Worm (Caenorhabditis elegans): ENCODE data around the gene paa-1.
A peak's percentile ranks its signal among the peaks of the same experiment; 100 is the strongest.

DNA sequence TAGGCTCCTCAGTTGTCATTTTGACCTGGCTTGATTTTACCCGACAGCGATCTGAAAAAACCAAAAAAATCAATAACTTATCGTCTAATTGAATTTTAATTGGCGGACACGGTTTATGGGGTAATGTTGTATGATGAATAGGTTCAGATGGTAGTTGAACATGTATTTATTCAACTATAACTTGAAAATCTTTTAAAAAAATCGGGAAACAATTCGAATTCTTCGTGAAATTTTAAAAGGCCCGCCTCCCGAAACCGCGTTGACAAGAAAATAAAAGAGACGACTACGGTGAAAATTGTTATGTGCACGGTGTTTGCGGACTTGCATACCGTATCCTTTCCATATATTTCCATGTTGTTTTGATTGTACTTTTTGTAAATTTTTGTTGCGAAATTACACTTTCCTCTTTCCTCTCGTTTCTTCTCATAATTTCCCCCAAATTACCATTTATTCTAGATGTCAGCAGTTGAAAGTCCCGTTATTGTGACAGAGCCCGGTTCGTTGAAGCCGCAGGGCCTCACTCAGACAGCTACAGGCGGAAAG lies 7.7 kb upstream of the paa-1 start, which contains the start of the genes T24G10.2 and disl-2:
- TF ChIP-seq unc-39 (tag; optimal IDR thresholded peaks at IDR 0.05) = no peak
- peak; percentile 18 for TF ChIP-seq fos-1 (tag; optimal IDR thresholded peaks at IDR 0.05)
- no peak for TF ChIP-seq nhr-11 (tag; optimal IDR thresholded peaks at IDR 0.05)
- peak; percentile 44 for TF ChIP-seq lin-13 (GFP tag; optimal IDR thresholded peaks at IDR 0.05)
- TF ChIP-seq ztf-11 (tag; optimal IDR thresholded peaks at IDR 0.05) = no peak
- TF ChIP-seq mbf-1 (tag; optimal IDR thresholded peaks at IDR 0.05) = no peak
- no peak for TF ChIP-seq elt-3 (tag; optimal IDR thresholded peaks at IDR 0.05)
- no peak for TF ChIP-seq skn-1 (tag; optimal IDR thresholded peaks at IDR 0.05)
- no peak for TF ChIP-seq unc-62 (GFP tag; optimal IDR thresholded peaks at IDR 0.05)
- TF ChIP-seq alr-1 (tag; optimal IDR thresholded peaks at IDR 0.05) = no peak

Data from whole organism, L2 larva.